Worm (Caenorhabditis elegans): ENCODE data around the gene T24C2.5.

Gene T24C2.5

DNA sequence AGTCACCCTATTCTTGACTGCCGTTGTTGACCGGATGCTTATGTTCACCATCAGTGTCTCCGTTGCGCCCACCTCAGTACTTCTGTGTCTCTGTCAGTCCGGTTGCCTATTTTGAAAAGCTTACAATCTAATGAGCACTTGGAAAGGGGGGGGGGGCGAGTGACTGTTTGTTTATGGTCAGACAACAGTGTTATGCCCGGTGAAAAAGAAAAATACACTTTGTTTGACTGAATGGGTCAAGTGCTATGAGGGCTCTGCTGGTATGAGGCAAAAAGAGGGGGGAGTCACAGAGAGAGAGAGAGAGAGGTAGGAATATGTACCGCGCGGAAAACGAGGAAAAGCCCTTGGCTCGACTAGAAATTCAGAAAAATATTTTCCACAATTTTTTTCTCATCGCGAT, 37.1 kb downstream of the T24C2.5 start:
- no peak for TF ChIP-seq mdl-1 (tag; optimal IDR thresholded peaks at IDR 0.05)

DNA sequence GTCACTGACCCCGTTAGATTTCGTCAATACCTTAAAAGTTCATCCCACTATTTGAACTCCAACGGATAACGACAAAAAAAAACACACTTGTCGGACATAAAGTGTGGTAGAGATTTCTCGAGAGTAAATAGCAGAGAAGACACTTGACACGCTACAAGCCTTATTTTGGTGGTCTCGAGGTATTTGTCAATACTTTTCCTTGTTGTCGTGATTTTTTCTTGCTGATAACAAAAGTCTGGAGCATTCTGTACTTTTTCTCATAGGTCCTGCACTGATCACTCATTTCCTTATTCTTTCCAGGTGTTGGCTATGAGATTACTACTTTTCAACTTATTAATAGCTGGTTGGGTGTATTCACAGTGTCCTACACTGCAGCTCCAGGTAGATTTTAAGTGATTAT, 38.2 kb downstream of the T24C2.5 start, which contains the start of gene lron-1:
Gene lron-1, plus strand, starts transcription at position 301 of the 400 bp plus-strand sequence.
- no peak for TF ChIP-seq lin-11 (tag; optimal IDR thresholded peaks at IDR 0.05)
- TF ChIP-seq lin-39 (tag; optimal IDR thresholded peaks at IDR 0.05) = no peak
- TF ChIP-seq nhr-23 (tag; optimal IDR thresholded peaks at IDR 0.05) = no peak
- TF ChIP-seq fos-1 (tag; optimal IDR thresholded peaks at IDR 0.05) = no peak
- TF ChIP-seq elt-3 (tag; optimal IDR thresholded peaks at IDR 0.05) = no peak
- no peak for TF ChIP-seq mbf-1 (tag; optimal IDR thresholded peaks at IDR 0.05)
- no peak for TF ChIP-seq unc-62 (GFP tag; optimal IDR thresholded peaks at IDR 0.05)

DNA sequence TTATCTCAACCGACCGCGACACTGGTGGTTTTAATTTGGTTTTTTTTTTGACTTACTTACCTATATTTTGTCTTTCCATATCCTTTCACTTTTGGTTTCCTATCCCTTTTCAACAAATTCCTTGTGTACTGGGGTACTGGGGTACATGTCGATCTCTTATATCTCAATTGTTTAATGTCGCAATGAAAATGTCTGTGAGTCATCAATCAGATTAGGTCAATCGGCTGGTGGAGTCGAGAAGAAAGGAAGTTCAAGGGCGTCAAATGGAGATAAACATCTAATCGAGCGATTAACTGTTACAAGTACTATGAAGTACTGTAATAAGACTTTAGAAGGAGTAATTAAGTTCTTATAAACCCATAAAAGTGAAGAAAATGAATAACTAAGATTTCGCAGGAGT, 41.7 kb downstream of the T24C2.5 start:
- TF ChIP-seq nhr-11 (tag; optimal IDR thresholded peaks at IDR 0.05) (no peak), lin-11 (tag; optimal IDR thresholded peaks at IDR 0.05) (no peak), ceh-16 (tag; optimal IDR thresholded peaks at IDR 0.05) (peak; percentile 99), nhr-237 (tag; optimal IDR thresholded peaks at IDR 0.05) (no peak), lsy-2 (tag; optimal IDR thresholded peaks at IDR 0.05) (peak in 1 of 2 experiments; percentile 21), skn-1 (tag; optimal IDR thresholded peaks at IDR 0.05) (no peak), snpc-4 (tag; optimal IDR thresholded peaks at IDR 0.05) (no peak), Y55F3AM.14 (GFP tag; optimal IDR thresholded peaks at IDR 0.05) (no peak), nhr-77 (tag; optimal IDR thresholded peaks at IDR 0.05) (no peak), elt-1 (tag; optimal IDR thresholded peaks at IDR 0.05) (peak; percentile 90), fos-1 (tag; optimal IDR thresholded peaks at IDR 0.05) (peak; percentile 79), ceh-82 (tag; optimal IDR thresholded peaks at IDR 0.05) (no peak), unc-62 (GFP tag; optimal IDR thresholded peaks at IDR 0.05) (no peak), ztf-1 (GFP tag; conservative IDR thresholded peaks at IDR 0.05) (no peak), sma-9 (GFP tag; optimal IDR thresholded peaks at IDR 0.05) (peak; percentile 87), sma-9 (tag; optimal IDR thresholded peaks at IDR 0.05) (no peak), C34F6.9 (tag; optimal IDR thresholded peaks at IDR 0.05) (no peak), nhr-23 (tag; optimal IDR thresholded peaks at IDR 0.05) (peak; percentile 17), sem-4 (tag; optimal IDR thresholded peaks at IDR 0.05) (peak; percentile 42), F13H6.1 (tag; optimal IDR thresholded peaks at IDR 0.05) (no peak), nhr-129 (tag; optimal IDR thresholded peaks at IDR 0.05) (no peak), ama-1 (optimal IDR thresholded peaks at IDR 0.05) (no peak), unc-55 (GFP tag; optimal IDR thresholded peaks at IDR 0.05) (no peak), egl-27 (tag; optimal IDR thresholded peaks at IDR 0.05) (peak; percentile 71), crh-2 (tag; optimal IDR thresholded peaks at IDR 0.05) (no peak), sma-3 (GFP tag; optimal IDR thresholded peaks at IDR 0.05) (peak; percentile 79), peb-1 (tag; optimal IDR thresholded peaks at IDR 0.05) (no peak), lin-39 (tag; optimal IDR thresholded peaks at IDR 0.05) (no peak), nhr-21 (tag; optimal IDR thresholded peaks at IDR 0.05) (peak; percentile 45), alr-1 (tag; optimal IDR thresholded peaks at IDR 0.05) (no peak), ztf-11 (tag; optimal IDR thresholded peaks at IDR 0.05) (no peak), mdl-1 (tag; optimal IDR thresholded peaks at IDR 0.05) (no peak), nhr-25 (tag; optimal IDR thresholded peaks at IDR 0.05) (peak; percentile 52), mab-5 (tag; optimal IDR thresholded peaks at IDR 0.05) (no peak), R02D3.7 (tag; optimal IDR thresholded peaks at IDR 0.05) (no peak), ZK546.5 (tag; optimal IDR thresholded peaks at IDR 0.05) (no peak), aly-2 (tag; optimal IDR thresholded peaks at IDR 0.05) (no peak), nhr-10 (tag; optimal IDR thresholded peaks at IDR 0.05) (no peak), zag-1 (tag; optimal IDR thresholded peaks at IDR 0.05) (no peak), blmp-1 (tag; optimal IDR thresholded peaks at IDR 0.05; ENCODE audit: insufficient read depth) (peak; percentile 86), mbf-1 (tag; optimal IDR thresholded peaks at IDR 0.05) (no peak)

All from whole organism, L2 larva.